Worm (Caenorhabditis elegans) whole organism, late embryonic: Measurements from ENCODE around the gene Y39H10B.2.

Source experiments
- T23F11.4 ChIP-seq: fragments of 200-800 bp; sonication (Bioruptor generic); optimal IDR thresholded peaks from 2 replicates; lab custom pipeline; 2018; ENCODE audit warnings: mild to moderate bottlenecking, missing genetic modification characterization, missing compliant biosample characterization
- ceh-2 ChIP-seq: sonication (generic microtip); optimal IDR thresholded peaks from 2 replicates; lab custom pipeline; 2016; ENCODE audit warnings: missing genotype, missing genetic modification characterization, missing compliant biosample characterization
- elt-2 ChIP-seq: sonication (generic microtip); optimal IDR thresholded peaks from 2 replicates; lab custom pipeline; 2016; ENCODE audit warnings: missing genetic modification reagents, missing genetic modification characterization, missing compliant biosample characterization
- hlh-13 ChIP-seq: fragments of 200-800 bp; sonication (Bioruptor generic); optimal IDR thresholded peaks from 2 replicates; lab custom pipeline; 2018; ENCODE audit warnings: mild to moderate bottlenecking, missing genetic modification characterization, missing compliant biosample characterization
- hlh-6 ChIP-seq: sonication (generic microtip); optimal IDR thresholded peaks from 2 replicates; lab custom pipeline; 2016; ENCODE audit warnings: missing genotype, missing genetic modification characterization, missing compliant biosample characterization
- madf-2 ChIP-seq: sonication (generic microtip); optimal IDR thresholded peaks from 2 replicates; lab custom pipeline; 2017; ENCODE audit warnings: missing genetic modification characterization, missing compliant biosample characterization
- mec-3 ChIP-seq: sonication (generic microtip); optimal IDR thresholded peaks from 2 replicates; lab custom pipeline; 2016; ENCODE audit warnings: borderline replicate concordance, missing genetic modification characterization, missing compliant biosample characterization
- nhr-11 ChIP-seq: fragments of 150-350 bp; optimal IDR thresholded peaks from 2 replicates; lab custom pipeline; 2014; ENCODE audit warnings: missing biosample characterization, missing genetic modification characterization
- npax-4 ChIP-seq: sonication (generic microtip); optimal IDR thresholded peaks from 2 replicates; lab custom pipeline; 2016; ENCODE audit warnings: missing genetic modification characterization, missing compliant biosample characterization
- odd-2 ChIP-seq: sonication (generic microtip); optimal IDR thresholded peaks from 2 replicates; lab custom pipeline; 2017; ENCODE audit warnings: antibody characterized with exemption, mild to moderate bottlenecking, missing genetic modification characterization, missing compliant biosample characterization
- pag-3 ChIP-seq: sonication (generic microtip); optimal IDR thresholded peaks from 2 replicates; lab custom pipeline; 2016; ENCODE audit warnings: missing compliant biosample characterization, missing genetic modification characterization, borderline replicate concordance
- pqm-1 ChIP-seq: sonication (generic microtip); optimal IDR thresholded peaks from 2 replicates; lab custom pipeline; 2016; ENCODE audit warnings: missing genetic modification characterization, missing compliant biosample characterization
- tbx-2 ChIP-seq: sonication (generic microtip); optimal IDR thresholded peaks from 2 replicates; lab custom pipeline; 2016; ENCODE audit warnings: missing genetic modification characterization, missing compliant biosample characterization

- TF ChIP-seq elt-2 (tag; lab: Kevin White, UChicago) (peak; percentile 38), hlh-6 (tag; lab: Kevin White, UChicago) (no peak), odd-2 (tag; lab: Kevin White, UChicago) (no peak), ceh-2 (no peak), npax-4 (tag; lab: Kevin White, UChicago) (no peak), mec-3 (tag; lab: Kevin White, UChicago) (no peak), hlh-13 (no peak), pqm-1 (peak; percentile 28), tbx-2 (tag; lab: Kevin White, UChicago) (no peak), pag-3 (no peak), madf-2 (tag; lab: Kevin White, UChicago) (no peak), nhr-11 (tag; lab: Kevin White, UChicago) (no peak), T23F11.4 (GFP tag; lab: Kevin White, UChicago) (no peak)
These were observed 34.1 kb upstream of the Y39H10B.2 start for ce11 chrV:3634293-3635016.
